Worm (Caenorhabditis elegans): Measurements from ENCODE around the gene nspc-17.

ce11 chrX:14565245-14565644 is 40.3 kb upstream of the nspc-17 start:
- TF ChIP-seq him-1 (tag; optimal IDR thresholded peaks at IDR 0.05) (no peak), dao-5 (tag; optimal IDR thresholded peaks at IDR 0.05) (no peak), W03F9.2 (tag; optimal IDR thresholded peaks at IDR 0.05) (no peak)

Data from whole organism, L4/young adult.